Fruit fly (Drosophila melanogaster): ENCODE measurements around the gene CG10486.
A peak's percentile ranks its signal among the peaks of the same experiment; 100 is the strongest.

Gene CG10486

dm6 chr3L:5869614-5870204, 36.8 kb downstream of the CG10486 start:
- no peak for TF ChIP-seq N (GFP tag; optimal IDR thresholded peaks at IDR 0.05)
- no peak for TF ChIP-seq Abd-B (GFP tag; optimal IDR thresholded peaks at IDR 0.05)
- TF ChIP-seq CG9705 (GFP tag; optimal IDR thresholded peaks at IDR 0.05): peak; percentile 58
- peak; percentile 47 for TF ChIP-seq fru (GFP tag; optimal IDR thresholded peaks at IDR 0.05)
- no peak for TF ChIP-seq pan (optimal IDR thresholded peaks at IDR 0.05)
- TF ChIP-seq jim (GFP tag; optimal IDR thresholded peaks at IDR 0.05): no peak
- TF ChIP-seq Rel (GFP tag; optimal IDR thresholded peaks at IDR 0.05): no peak
- TF ChIP-seq Rel (tag; optimal IDR thresholded peaks at IDR 0.05): no peak
- no peak for TF ChIP-seq Sp1 (GFP tag; optimal IDR thresholded peaks at IDR 0.05)
- no peak for TF ChIP-seq h (GFP tag; optimal IDR thresholded peaks at IDR 0.05)
- no peak for TF ChIP-seq Jra (GFP tag; optimal IDR thresholded peaks at IDR 0.05)
- TF ChIP-seq dl (GFP tag; optimal IDR thresholded peaks at IDR 0.05; ENCODE audit: insufficient read depth in 1 of 2, partially characterized antibody in 2 of 2): peak in 1 of 2 experiments; percentile 10
- no peak for TF ChIP-seq br (GFP tag; optimal IDR thresholded peaks at IDR 0.05)
- no peak for TF ChIP-seq dsf (GFP tag; optimal IDR thresholded peaks at IDR 0.05; ENCODE audit: borderline replicate concordance)
- TF ChIP-seq ey (GFP tag; optimal IDR thresholded peaks at IDR 0.05): peak; percentile 29
- TF ChIP-seq sage (GFP tag; optimal IDR thresholded peaks at IDR 0.05): no peak
- no peak for TF ChIP-seq Mio (GFP tag; optimal IDR thresholded peaks at IDR 0.05)
- TF ChIP-seq dmrt93B (GFP tag; optimal IDR thresholded peaks at IDR 0.05): peak; percentile 53
- no peak for TF ChIP-seq usp (GFP tag; optimal IDR thresholded peaks at IDR 0.05)
- TF ChIP-seq Myc (optimal IDR thresholded peaks at IDR 0.05): peak; percentile 81
- no peak for TF ChIP-seq Dfd (GFP tag; optimal IDR thresholded peaks at IDR 0.05)
- peak; percentile 42 for TF ChIP-seq psq (GFP tag; optimal IDR thresholded peaks at IDR 0.05)
- no peak for TF ChIP-seq Hr78 (GFP tag; optimal IDR thresholded peaks at IDR 0.05)
- TF ChIP-seq CG32264 (GFP tag; optimal IDR thresholded peaks at IDR 0.05): no peak
- no peak for TF ChIP-seq Hnf4 (GFP tag; optimal IDR thresholded peaks at IDR 0.05)
- no peak for TF ChIP-seq GATAd (GFP tag; optimal IDR thresholded peaks at IDR 0.05)
- TF ChIP-seq sv (GFP tag; optimal IDR thresholded peaks at IDR 0.05): no peak
- TF ChIP-seq rgr (GFP tag; optimal IDR thresholded peaks at IDR 0.05): peak; percentile 41
- peak; percentile 45 for TF ChIP-seq Dif (GFP tag; optimal IDR thresholded peaks at IDR 0.05; ENCODE audit: partially characterized antibody)
- TF ChIP-seq CrebA (GFP tag; optimal IDR thresholded peaks at IDR 0.05; ENCODE audit: borderline replicate concordance): no peak
- TF ChIP-seq HLH106 (tag; optimal IDR thresholded peaks at IDR 0.05): no peak
- TF ChIP-seq OdsH (GFP tag; optimal IDR thresholded peaks at IDR 0.05): peak; percentile 56
- TF ChIP-seq Hr83 (GFP tag; optimal IDR thresholded peaks at IDR 0.05; ENCODE audit: poor library complexity, severe bottlenecking): peak; percentile 43
- no peak for TF ChIP-seq woc (GFP tag; optimal IDR thresholded peaks at IDR 0.05)
- peak; percentile 29 for TF ChIP-seq Vsx2 (GFP tag; optimal IDR thresholded peaks at IDR 0.05; ENCODE audit: partially characterized antibody)
- no peak for TF ChIP-seq lola (GFP tag; optimal IDR thresholded peaks at IDR 0.05)
- TF ChIP-seq tai (GFP tag; optimal IDR thresholded peaks at IDR 0.05): no peak
- peak in 1 of 2 experiments; percentile 60 for TF ChIP-seq foxo (GFP tag; optimal IDR thresholded peaks at IDR 0.05)
- TF ChIP-seq brk (GFP tag; optimal IDR thresholded peaks at IDR 0.05): no peak

- TF ChIP-seq br (GFP tag; optimal IDR thresholded peaks at IDR 0.05) (peak; percentile 55), Hr83 (GFP tag; optimal IDR thresholded peaks at IDR 0.05; ENCODE audit: poor library complexity, severe bottlenecking) (no peak), Rel (GFP tag; optimal IDR thresholded peaks at IDR 0.05) (no peak), Rel (tag; optimal IDR thresholded peaks at IDR 0.05) (no peak), GATAd (GFP tag; optimal IDR thresholded peaks at IDR 0.05) (no peak), dsf (GFP tag; optimal IDR thresholded peaks at IDR 0.05; ENCODE audit: borderline replicate concordance) (no peak), Hr78 (GFP tag; optimal IDR thresholded peaks at IDR 0.05) (no peak), Myc (optimal IDR thresholded peaks at IDR 0.05) (no peak), h (GFP tag; optimal IDR thresholded peaks at IDR 0.05) (peak; percentile 70), CrebA (GFP tag; optimal IDR thresholded peaks at IDR 0.05; ENCODE audit: borderline replicate concordance) (no peak), Dif (GFP tag; optimal IDR thresholded peaks at IDR 0.05; ENCODE audit: partially characterized antibody) (no peak), Sp1 (GFP tag; optimal IDR thresholded peaks at IDR 0.05) (peak; percentile 47), tai (GFP tag; optimal IDR thresholded peaks at IDR 0.05) (no peak), CG9705 (GFP tag; optimal IDR thresholded peaks at IDR 0.05) (no peak), fru (GFP tag; optimal IDR thresholded peaks at IDR 0.05) (peak; percentile 59), jim (GFP tag; optimal IDR thresholded peaks at IDR 0.05) (no peak), HLH106 (tag; optimal IDR thresholded peaks at IDR 0.05) (peak; percentile 62), brk (GFP tag; optimal IDR thresholded peaks at IDR 0.05) (no peak), Vsx2 (GFP tag; optimal IDR thresholded peaks at IDR 0.05; ENCODE audit: partially characterized antibody) (no peak), Hnf4 (GFP tag; optimal IDR thresholded peaks at IDR 0.05) (peak; percentile 31), Abd-B (GFP tag; optimal IDR thresholded peaks at IDR 0.05) (no peak), usp (GFP tag; optimal IDR thresholded peaks at IDR 0.05) (no peak), pan (optimal IDR thresholded peaks at IDR 0.05) (no peak), Jra (GFP tag; optimal IDR thresholded peaks at IDR 0.05) (no peak), Mio (GFP tag; optimal IDR thresholded peaks at IDR 0.05) (no peak), dmrt93B (GFP tag; optimal IDR thresholded peaks at IDR 0.05) (peak; percentile 46), lola (GFP tag; optimal IDR thresholded peaks at IDR 0.05) (no peak), sv (GFP tag; optimal IDR thresholded peaks at IDR 0.05) (no peak), woc (GFP tag; optimal IDR thresholded peaks at IDR 0.05) (peak; percentile 56), CG32264 (GFP tag; optimal IDR thresholded peaks at IDR 0.05) (peak; percentile 9), rgr (GFP tag; optimal IDR thresholded peaks at IDR 0.05) (peak; percentile 41), dl (GFP tag; optimal IDR thresholded peaks at IDR 0.05; ENCODE audit: insufficient read depth in 1 of 2, partially characterized antibody in 2 of 2) (no peak), Dfd (GFP tag; optimal IDR thresholded peaks at IDR 0.05) (no peak), sage (GFP tag; optimal IDR thresholded peaks at IDR 0.05) (no peak), N (GFP tag; optimal IDR thresholded peaks at IDR 0.05) (no peak), OdsH (GFP tag; optimal IDR thresholded peaks at IDR 0.05) (peak; percentile 43), foxo (GFP tag; optimal IDR thresholded peaks at IDR 0.05) (peak in 1 of 2 experiments; percentile 54), psq (GFP tag; optimal IDR thresholded peaks at IDR 0.05) (peak; percentile 39), ey (GFP tag; optimal IDR thresholded peaks at IDR 0.05) (peak; percentile 51)
These were observed 39.6 kb downstream of the CG10486 start for dm6 chr3L:5866924-5867323.
